Fruit fly (Drosophila melanogaster) whole organism, embryonic: ENCODE data around the gene CG6409.

ENCODE experiments used
- CG14965 ChIP-seq: fragments of 200-800 bp; sonication (Bioruptor generic); optimal IDR thresholded peaks from 2 replicates; lab custom pipeline; 2016; ENCODE audit warnings: missing biosample characterization, missing genetic modification characterization, borderline replicate concordance
- CG16813 ChIP-seq: fragments of 200-800 bp; sonication (Bioruptor generic); IDR thresholded peaks from 3 replicates; pipeline ENCODE4 v1.3.6; 2022; ENCODE audit warnings: missing biosample characterization, missing genetic modification characterization; ENCODE audit not compliant: partially characterized antibody
- CG18599 ChIP-seq: fragments of 200-800 bp; sonication (Bioruptor generic); optimal IDR thresholded peaks from 3 replicates; lab custom pipeline; 2017; ENCODE audit warnings: missing biosample characterization, missing genetic modification characterization, mild to moderate bottlenecking, moderate library complexity, missing genetic modification reagents
- CG2199 ChIP-seq: fragments of 200-800 bp; sonication (Bioruptor generic); IDR thresholded peaks from 3 replicates; pipeline ENCODE4 v1.3.6; 2022; ENCODE audit warnings: missing biosample characterization, missing genetic modification characterization
- E2f1 ChIP-seq: fragments of 200-800 bp; sonication (Bioruptor generic); IDR thresholded peaks from 2 replicates; pipeline ENCODE4 v1.3.6; 2022; ENCODE audit warnings: missing biosample characterization, missing genetic modification characterization
- E2f2 ChIP-seq: fragments of 200-800 bp; sonication (Bioruptor generic); IDR thresholded peaks from 2 replicates; pipeline ENCODE4 v1.3.6; 2022; ENCODE audit warnings: missing biosample characterization, missing genetic modification characterization
- Kr ChIP-seq: fragments of 200-800 bp; sonication (Bioruptor generic); optimal IDR thresholded peaks from 2 replicates; lab custom pipeline; 2017; ENCODE audit warnings: missing biosample characterization, mild to moderate bottlenecking, missing genetic modification characterization
- Sox102F ChIP-seq: fragments of 200-800 bp; sonication (Bioruptor generic); optimal IDR thresholded peaks from 2 replicates; lab custom pipeline; 2018; ENCODE audit warnings: missing biosample characterization, mild to moderate bottlenecking, missing genetic modification characterization, moderate library complexity
- Ssrp ChIP-seq: fragments of 200-800 bp; sonication (Bioruptor generic); optimal IDR thresholded peaks from 2 replicates; lab custom pipeline; 2018; ENCODE audit warnings: missing biosample characterization, mild to moderate bottlenecking, missing genetic modification characterization, moderate library complexity
- Tbp ChIP-seq: fragments of >200 bp; optimal IDR thresholded peaks from 2 replicates; lab custom pipeline; 2018; ENCODE audit warnings: missing biosample characterization, missing genetic modification characterization
- YL-1 ChIP-seq: fragments of 200-800 bp; sonication (Bioruptor generic); optimal IDR thresholded peaks from 3 replicates; lab custom pipeline; 2017; ENCODE audit warnings: missing biosample characterization, mild to moderate bottlenecking, missing genetic modification characterization
- jing ChIP-seq: fragments of 200-800 bp; sonication (Bioruptor generic); optimal IDR thresholded peaks from 2 replicates; lab custom pipeline; 2018; ENCODE audit warnings: missing biosample characterization, mild to moderate bottlenecking, missing genetic modification characterization
- nmo ChIP-seq: fragments of 200-800 bp; sonication (Bioruptor generic); optimal IDR thresholded peaks from 2 replicates; lab custom pipeline; 2018; ENCODE audit warnings: missing biosample characterization, mild to moderate bottlenecking, missing genetic modification characterization, moderate library complexity
- tna ChIP-seq: fragments of 200-800 bp; sonication (Bioruptor generic); IDR thresholded peaks from 2 replicates; pipeline ENCODE4 v1.3.6; 2022; ENCODE audit warnings: missing biosample characterization, missing genetic modification characterization; ENCODE audit not compliant: partially characterized antibody

dm6 chr3L:10847790-10848492 lies 34.2 kb downstream of the CG6409 start:
- TF ChIP-seq YL-1 (GFP tag; lab: Kevin White, UChicago) = no peak
- no peak for TF ChIP-seq E2f2 (GFP tag; lab: Robert Waterston, UW)
- TF ChIP-seq Kr = no peak
- TF ChIP-seq Sox102F (GFP tag; lab: Kevin White, UChicago) = no peak
- TF ChIP-seq jing (GFP tag; lab: Kevin White, UChicago) = no peak
- TF ChIP-seq CG14965 (GFP tag; lab: Kevin White, UChicago) = no peak
- TF ChIP-seq CG2199 = peak; percentile 81; the same call in 1 of the 3 replicates
- no peak for TF ChIP-seq CG16813 (GFP tag; lab: Robert Waterston, UW)
- TF ChIP-seq Ssrp (tag; lab: Kevin White, UChicago) = peak; percentile 28
- TF ChIP-seq tna = 0 out of 2 replicates have a peak, but pooled peaks have one; percentile 33
- TF ChIP-seq nmo = peak; percentile 20
- no peak for TF ChIP-seq CG18599
- no peak for TF ChIP-seq E2f1 (GFP tag; lab: Robert Waterston, UW)
- no peak for TF ChIP-seq Tbp (GFP tag; lab: Kevin White, UChicago)
